Worm (Caenorhabditis elegans) whole organism, mixed stage, embryonic: ENCODE measurements around the gene col-106.

ENCODE experiments used
- bed-3 ChIP-seq: fragments of 200-800 bp; sonication (Bioruptor generic); optimal IDR thresholded peaks from 3 replicates; lab custom pipeline; 2018; ENCODE audit warnings: mild to moderate bottlenecking, missing genetic modification characterization, moderate library complexity, missing compliant biosample characterization
- blmp-1 ChIP-seq: fragments of 150-350 bp; optimal IDR thresholded peaks from 2 replicates; lab custom pipeline; 2014; ENCODE audit warnings: missing biosample characterization, missing genetic modification characterization
- ceh-39 ChIP-seq: fragments of 150-350 bp; optimal IDR thresholded peaks from 2 replicates; lab custom pipeline; 2014; ENCODE audit warnings: missing biosample characterization, missing genetic modification characterization
- ceh-43 ChIP-seq: fragments of 200-800 bp; sonication (Bioruptor generic); optimal IDR thresholded peaks from 2 replicates; lab custom pipeline; 2018; ENCODE audit warnings: mild to moderate bottlenecking, missing genetic modification characterization, moderate library complexity, missing compliant biosample characterization
- ces-1 ChIP-seq: fragments of 150-350 bp; optimal IDR thresholded peaks from 2 replicates; lab custom pipeline; 2014; ENCODE audit warnings: missing biosample characterization, missing genetic modification reagents, missing genetic modification characterization
- cnd-1 ChIP-seq: fragments of 200-800 bp; sonication (Bioruptor generic); optimal IDR thresholded peaks from 2 replicates; lab custom pipeline; 2018; ENCODE audit warnings: mild to moderate bottlenecking, missing genetic modification characterization, missing compliant biosample characterization
- elt-1 ChIP-seq: sonication (generic microtip); optimal IDR thresholded peaks from 2 replicates; lab custom pipeline; 2017; ENCODE audit warnings: missing genetic modification characterization, mild to moderate bottlenecking, missing compliant biosample characterization, antibody characterized with exemption, moderate library complexity, borderline replicate concordance; ENCODE audit not compliant: insufficient read depth
- flh-1 ChIP-seq: fragments of 200-800 bp; sonication (Bioruptor generic); optimal IDR thresholded peaks from 2 replicates; lab custom pipeline; 2018; ENCODE audit warnings: mild to moderate bottlenecking, missing genetic modification characterization, moderate library complexity, missing compliant biosample characterization
- ham-2 ChIP-seq: fragments of 200-800 bp; sonication (Bioruptor generic); optimal IDR thresholded peaks from 2 replicates; lab custom pipeline; 2018; ENCODE audit warnings: mild to moderate bottlenecking, missing genetic modification characterization, missing compliant biosample characterization
- hlh-1 ChIP-seq: fragments of 150-350 bp; optimal IDR thresholded peaks from 2 replicates; lab custom pipeline; 2014; ENCODE audit warnings: missing biosample characterization, missing genetic modification reagents, missing genetic modification characterization
- lin-13 ChIP-seq: fragments of 150-350 bp; optimal IDR thresholded peaks from 2 replicates; lab custom pipeline; 2014; ENCODE audit warnings: missing biosample characterization, missing genetic modification characterization
- lin-32 ChIP-seq: fragments of 200-800 bp; sonication (Bioruptor generic); optimal IDR thresholded peaks from 2 replicates; lab custom pipeline; 2018; ENCODE audit warnings: mild to moderate bottlenecking, missing genetic modification characterization, missing compliant biosample characterization
- mab-5 ChIP-seq: fragments of 150-350 bp; optimal IDR thresholded peaks from 2 replicates; lab custom pipeline; 2014; ENCODE audit warnings: missing biosample characterization, missing genetic modification characterization
- mep-1 ChIP-seq: fragments of 150-350 bp; optimal IDR thresholded peaks from 2 replicates; lab custom pipeline; 2017; ENCODE audit warnings: missing biosample characterization, missing genetic modification reagents, missing genetic modification characterization, inconsistent platforms
- mls-2 ChIP-seq: sonication (generic microtip); optimal IDR thresholded peaks from 2 replicates; lab custom pipeline; 2016; ENCODE audit warnings: mild to moderate bottlenecking, missing genetic modification characterization, moderate library complexity, missing compliant biosample characterization
- nhr-12 ChIP-seq: fragments of 150-350 bp; optimal IDR thresholded peaks from 2 replicates; lab custom pipeline; 2014; ENCODE audit warnings: missing biosample characterization, missing genetic modification characterization
- nhr-2 ChIP-seq: fragments of 150-350 bp; optimal IDR thresholded peaks from 2 replicates; lab custom pipeline; 2014; ENCODE audit warnings: missing biosample characterization, missing genetic modification characterization
- nhr-28 ChIP-seq: fragments of 150-350 bp; optimal IDR thresholded peaks from 2 replicates; lab custom pipeline; 2014; ENCODE audit warnings: missing biosample characterization, missing genetic modification characterization
- nhr-76 ChIP-seq: sonication (generic microtip); optimal IDR thresholded peaks from 2 replicates; lab custom pipeline; 2017; ENCODE audit warnings: missing biosample characterization, missing genetic modification characterization
- pha-4 ChIP-seq: fragments of 150-350 bp; optimal IDR thresholded peaks from 2 replicates; lab custom pipeline; 2018; ENCODE audit warnings: missing biosample characterization, missing genetic modification reagents, missing genetic modification characterization
- sem-2 ChIP-seq: fragments of 200-800 bp; sonication (Bioruptor generic); optimal IDR thresholded peaks from 2 replicates; lab custom pipeline; 2018; ENCODE audit warnings: mild to moderate bottlenecking, missing genetic modification characterization, missing compliant biosample characterization
- tbx-8 ChIP-seq: fragments of 200-800 bp; sonication (Bioruptor generic); optimal IDR thresholded peaks from 2 replicates; lab custom pipeline; 2018; ENCODE audit warnings: mild to moderate bottlenecking, missing genetic modification characterization, moderate library complexity, missing compliant biosample characterization
- unc-120 ChIP-seq: sonication (generic microtip); optimal IDR thresholded peaks from 2 replicates; lab custom pipeline; 2017; ENCODE audit warnings: missing genetic modification characterization, missing compliant biosample characterization; ENCODE audit not compliant: poor library complexity, severe bottlenecking
- unc-62 ChIP-seq: fragments of 150-350 bp; optimal IDR thresholded peaks from 2 replicates; lab custom pipeline; 2014; ENCODE audit warnings: missing biosample characterization, missing genetic modification reagents, missing genetic modification characterization
- zip-8 ChIP-seq: fragments of 150-350 bp; optimal IDR thresholded peaks from 2 replicates; lab custom pipeline; 2014; ENCODE audit warnings: missing biosample characterization, missing genetic modification characterization

The col-106 gene

ce11 chrIV:1456775-1457174 is 3.8 kb downstream of the col-106 start, which contains the start of gene nadk-1:
TSS of gene nadk-1 (plus strand) at chrIV:1457075.
- TF ChIP-seq unc-120 (tag; lab: Kevin White, UChicago) (no peak), tbx-8 (no peak), ceh-43 (GFP tag; lab: Kevin White, UChicago) (no peak), cnd-1 (tag; lab: Kevin White, UChicago) (no peak), nhr-76 (tag; lab: Kevin White, UChicago) (no peak), blmp-1 (tag; lab: Kevin White, UChicago) (no peak)

- no peak for TF ChIP-seq ceh-43 (GFP tag; lab: Kevin White, UChicago)
- no peak for TF ChIP-seq flh-1 (GFP tag; lab: Kevin White, UChicago)
- no peak for TF ChIP-seq bed-3 (GFP tag; lab: Kevin White, UChicago)
- no peak for TF ChIP-seq zip-8 (tag; lab: Kevin White, UChicago)
Measured at ce11 chrIV:1455006-1455405, 5.6 kb downstream of the col-106 start.

ce11 chrIV:1454194-1454593 is 6.4 kb downstream of the col-106 start:
- peak; percentile 13 for TF ChIP-seq nhr-28 (tag; lab: Kevin White, UChicago)
- TF ChIP-seq mls-2 (tag; lab: Kevin White, UChicago): no peak
- TF ChIP-seq mab-5 (tag; lab: Kevin White, UChicago): no peak

- TF ChIP-seq unc-120 (tag; lab: Kevin White, UChicago): no peak
- TF ChIP-seq hlh-1: no peak
- TF ChIP-seq elt-1: no peak
- no peak for TF ChIP-seq ceh-39 (tag; lab: Kevin White, UChicago)
- TF ChIP-seq mep-1 (tag; lab: Kevin White, UChicago): no peak
- TF ChIP-seq zip-8 (tag; lab: Kevin White, UChicago): no peak
- no peak for TF ChIP-seq nhr-28 (tag; lab: Kevin White, UChicago)
- no peak for TF ChIP-seq lin-32 (GFP tag; lab: Kevin White, UChicago)
- no peak for TF ChIP-seq mab-5 (tag; lab: Kevin White, UChicago)
- TF ChIP-seq sem-2 (GFP tag; lab: Kevin White, UChicago): no peak
Measured at ce11 chrIV:1453451-1453850, 7.1 kb downstream of the col-106 start.

ce11 chrIV:1452480-1452879 is 8.1 kb downstream of the col-106 start:
- TF ChIP-seq lin-13 (tag; lab: Kevin White, UChicago): no peak
- TF ChIP-seq bed-3 (GFP tag; lab: Kevin White, UChicago): no peak
- TF ChIP-seq unc-62: no peak
- no peak for TF ChIP-seq nhr-2 (tag; lab: Kevin White, UChicago)
- TF ChIP-seq pha-4: no peak
- no peak for TF ChIP-seq mep-1 (tag; lab: Kevin White, UChicago)
- no peak for TF ChIP-seq hlh-1
- no peak for TF ChIP-seq nhr-12
- TF ChIP-seq sem-2 (GFP tag; lab: Kevin White, UChicago): no peak
- TF ChIP-seq tbx-8: no peak

- no peak for TF ChIP-seq mls-2 (tag; lab: Kevin White, UChicago)
- TF ChIP-seq ces-1 (GFP tag; lab: Kevin White, UChicago): no peak
- peak; percentile 22 for TF ChIP-seq hlh-1
- TF ChIP-seq ham-2 (GFP tag; lab: Kevin White, UChicago): no peak
- TF ChIP-seq nhr-76 (tag; lab: Kevin White, UChicago): no peak
- no peak for TF ChIP-seq elt-1
Measured at ce11 chrIV:1445920-1446319, 14.7 kb downstream of the col-106 start, which contains the start of gene clp-7. TSS of gene clp-7 (minus strand) at chrIV:1445966.

- no peak for TF ChIP-seq nhr-28 (tag; lab: Kevin White, UChicago)
Measured at ce11 chrIV:1443997-1444678, 16.4 kb downstream of the col-106 start.
